Worm (Caenorhabditis elegans): ENCODE results near the gene flor-1.

flor-1 gene

DNA sequence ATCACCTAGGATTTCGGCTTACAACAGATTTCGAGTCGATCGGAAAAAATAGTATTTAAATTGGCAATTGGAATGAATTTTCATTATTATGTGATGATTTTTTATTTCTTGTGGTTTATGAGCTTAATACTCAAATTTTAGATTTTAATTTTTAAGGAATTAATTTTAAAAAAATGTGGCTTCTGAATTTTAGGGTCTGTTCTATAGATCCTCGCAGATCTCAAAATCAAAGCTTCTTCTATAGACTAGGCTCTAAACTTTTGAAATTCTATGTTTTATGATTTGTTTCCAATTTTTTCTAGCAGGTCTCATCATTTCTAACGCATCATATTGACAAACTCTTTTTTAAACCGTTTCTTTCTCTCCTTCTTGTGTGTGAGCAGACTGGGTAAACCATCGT lies 26.8 kb downstream of the flor-1 start, which contains the start of gene txt-12:
TSS of gene txt-12 (plus strand) at position 301 of the 400 bp plus-strand sequence.
- TF ChIP-seq skn-1 (tag; optimal IDR thresholded peaks at IDR 0.05) (no peak), pha-4 (tag; optimal IDR thresholded peaks at IDR 0.05) (peak; percentile 77)

DNA sequence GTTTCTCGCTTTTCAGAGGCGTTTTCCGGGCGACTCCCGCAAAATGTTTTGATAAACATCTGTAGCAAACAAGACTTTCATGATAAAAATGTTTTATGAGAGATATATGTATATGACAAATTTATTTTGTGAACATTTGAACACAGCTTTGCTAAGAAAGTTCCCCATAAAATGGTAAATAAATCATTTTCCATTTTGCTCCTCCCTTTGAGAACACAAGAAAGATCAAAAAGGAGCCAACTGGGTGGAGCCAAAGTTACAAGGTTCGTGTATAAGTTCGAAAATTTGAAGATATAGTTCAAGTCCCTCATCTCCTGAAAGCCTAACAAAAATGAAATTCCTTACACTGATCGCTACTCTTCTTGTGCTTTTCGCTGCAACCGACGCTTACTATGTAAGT lies 29.0 kb downstream of the flor-1 start, which contains the start of gene C01G10.17:
TSS of gene C01G10.17 (plus strand) at position 301 of the 400 bp plus-strand sequence.
- no peak for TF ChIP-seq nhr-76 (tag; optimal IDR thresholded peaks at IDR 0.05)
- no peak for TF ChIP-seq pqm-1 (tag; optimal IDR thresholded peaks at IDR 0.05)
- no peak for TF ChIP-seq ceh-82 (tag; optimal IDR thresholded peaks at IDR 0.05)
- no peak for TF ChIP-seq snpc-4 (tag; optimal IDR thresholded peaks at IDR 0.05)

DNA sequence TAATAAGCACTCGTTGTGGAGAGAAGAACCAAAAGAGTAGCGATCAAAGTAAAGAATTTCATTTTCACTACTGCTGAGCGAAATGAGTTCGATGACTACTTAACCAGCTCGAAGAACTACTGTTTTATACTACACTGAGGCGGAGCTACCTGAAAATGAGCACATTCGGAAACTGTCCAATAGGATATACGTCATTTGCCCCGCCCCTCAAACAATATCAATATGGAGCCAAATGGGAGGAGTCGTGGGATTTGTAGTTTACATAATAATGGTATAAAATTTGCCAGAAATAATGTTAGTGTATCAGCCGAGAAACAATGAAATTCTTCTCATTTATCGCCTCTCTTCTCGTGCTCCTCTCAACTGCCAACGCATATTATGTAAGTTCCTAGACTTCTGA lies 30.0 kb downstream of the flor-1 start, which contains the start of the genes C01G10.5 and C01G10.4:
TSS of gene C01G10.5 (minus strand) at position 101 of the 400 bp plus-strand sequence.
TSS of gene C01G10.4 (plus strand) at position 303 of the 400 bp plus-strand sequence.
- TF ChIP-seq aly-2 (tag; optimal IDR thresholded peaks at IDR 0.05) (no peak), nhr-43 (tag; optimal IDR thresholded peaks at IDR 0.05; ENCODE audit: poor library complexity, severe bottlenecking) (no peak), R02D3.7 (tag; optimal IDR thresholded peaks at IDR 0.05) (no peak), elt-1 (tag; optimal IDR thresholded peaks at IDR 0.05) (no peak), lsy-12 (tag; optimal IDR thresholded peaks at IDR 0.05) (no peak), nfya-1 (tag; optimal IDR thresholded peaks at IDR 0.05; ENCODE audit: insufficient read depth) (no peak), nhr-76 (tag; optimal IDR thresholded peaks at IDR 0.05) (no peak), egl-27 (tag; optimal IDR thresholded peaks at IDR 0.05) (no peak), snpc-4 (tag; optimal IDR thresholded peaks at IDR 0.05) (no peak)

DNA sequence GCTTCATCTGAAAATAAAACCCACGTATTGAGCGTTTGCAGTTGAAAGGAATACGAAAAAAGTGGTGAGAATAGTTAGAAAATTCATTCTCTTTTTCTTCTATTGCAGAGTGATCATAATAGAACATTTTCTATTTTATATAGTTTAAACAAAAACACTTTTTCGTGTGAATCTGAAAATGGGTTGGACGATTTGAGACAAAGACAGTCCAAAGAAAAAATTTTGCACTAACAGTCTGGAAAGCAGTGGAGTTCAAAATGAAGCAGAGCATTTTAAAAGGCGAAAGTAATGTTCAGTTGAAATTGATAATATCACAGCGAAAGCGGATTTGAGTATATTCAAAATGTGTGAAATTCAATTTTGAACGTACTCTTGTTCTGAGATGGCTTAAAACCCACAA lies 30.8 kb downstream of the flor-1 start, which contains the start of gene C01G10.18:
TSS of gene C01G10.18 (minus strand) at position 101 of the 400 bp plus-strand sequence.
- TF ChIP-seq ztf-4 (tag; optimal IDR thresholded peaks at IDR 0.05) (no peak), mdl-1 (tag; optimal IDR thresholded peaks at IDR 0.05) (no peak), nhr-67 (tag; optimal IDR thresholded peaks at IDR 0.05) (no peak), unc-39 (tag; optimal IDR thresholded peaks at IDR 0.05) (no peak), nfya-1 (tag; optimal IDR thresholded peaks at IDR 0.05; ENCODE audit: insufficient read depth) (no peak), ztf-11 (tag; optimal IDR thresholded peaks at IDR 0.05) (no peak), aly-2 (tag; optimal IDR thresholded peaks at IDR 0.05) (no peak), elt-2 (tag; optimal IDR thresholded peaks at IDR 0.05) (no peak), skn-1 (tag; optimal IDR thresholded peaks at IDR 0.05) (no peak), tbx-2 (tag; optimal IDR thresholded peaks at IDR 0.05) (no peak), nhr-28 (tag; optimal IDR thresholded peaks at IDR 0.05) (no peak)

DNA sequence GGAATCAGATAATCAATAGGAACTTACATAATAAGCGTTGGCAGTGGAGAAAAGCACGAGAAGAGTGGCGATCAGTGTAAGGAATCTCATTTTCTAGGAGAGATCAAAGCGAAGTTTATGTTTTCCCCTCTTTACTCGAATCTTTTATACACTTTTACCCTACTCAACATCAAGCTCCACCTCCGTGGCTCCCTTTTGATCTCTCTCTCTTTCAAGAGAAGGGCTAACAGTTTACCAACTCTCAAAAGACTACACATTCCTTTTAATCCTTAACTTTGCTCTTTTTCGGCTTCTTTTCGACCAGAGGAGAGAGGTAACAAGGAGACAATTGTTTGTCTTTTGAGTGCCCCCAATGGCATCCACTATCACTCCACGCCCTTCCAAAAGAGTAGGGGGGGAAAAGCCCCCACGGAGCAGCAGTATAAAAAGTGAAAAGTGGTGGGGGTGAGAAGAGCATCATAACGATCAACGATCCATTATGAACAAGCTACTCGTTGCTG lies 32.2 kb downstream of the flor-1 start, which contains the start of the genes C01G10.15 and C01G10.6:
TSS of gene C01G10.15 (minus strand) at position 101 of the 500 bp plus-strand sequence.
TSS of gene C01G10.6 (plus strand) at position 450 of the 500 bp plus-strand sequence.
- TF ChIP-seq pha-4 (tag; optimal IDR thresholded peaks at IDR 0.05) (peak; percentile 27), lin-39 (tag; optimal IDR thresholded peaks at IDR 0.05) (no peak)

DNA sequence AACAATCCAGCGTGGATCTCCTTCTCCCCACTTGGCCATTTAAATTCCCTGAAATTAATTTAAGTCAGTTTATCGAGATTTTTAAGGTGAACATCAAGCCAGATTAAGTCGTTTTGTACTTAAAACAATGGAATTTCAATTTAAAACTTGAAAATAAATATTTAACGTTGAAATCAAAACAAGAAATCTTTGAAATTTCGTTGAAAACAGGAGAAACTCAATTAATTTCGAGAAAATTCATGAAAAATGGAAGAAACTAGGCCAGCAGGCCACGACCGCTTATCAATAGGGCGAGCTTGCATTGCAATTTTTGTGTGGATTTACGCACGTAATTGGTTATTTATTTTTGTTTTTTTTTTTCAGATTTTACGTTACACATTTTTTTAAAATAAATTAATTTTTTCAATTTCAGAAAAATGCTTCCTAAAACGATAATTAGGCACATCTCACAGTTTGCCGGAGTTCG lies 34.0 kb downstream of the flor-1 start, which contains the start of the genes ahsa-1 and C01G10.7:
TSS of gene ahsa-1 (minus strand) at position 51 of the 466 bp plus-strand sequence.
TSS of gene C01G10.7 (plus strand) at position 413 of the 466 bp plus-strand sequence.
- no peak for TF ChIP-seq elt-3 (tag; optimal IDR thresholded peaks at IDR 0.05)
- no peak for TF ChIP-seq nhr-67 (tag; optimal IDR thresholded peaks at IDR 0.05)
- no peak for TF ChIP-seq nhr-23 (tag; optimal IDR thresholded peaks at IDR 0.05)
- TF ChIP-seq eor-1 (tag; optimal IDR thresholded peaks at IDR 0.05) = peak in 1 of 2 experiments; percentile 45
- TF ChIP-seq nfya-1 (tag; optimal IDR thresholded peaks at IDR 0.05; ENCODE audit: insufficient read depth) = peak; percentile 89
- no peak for TF ChIP-seq unc-62 (GFP tag; optimal IDR thresholded peaks at IDR 0.05)
- no peak for TF ChIP-seq elt-1 (tag; optimal IDR thresholded peaks at IDR 0.05)
- TF ChIP-seq pha-4 (tag; optimal IDR thresholded peaks at IDR 0.05) = peak; percentile 95
- TF ChIP-seq egl-27 (tag; optimal IDR thresholded peaks at IDR 0.05) = peak; percentile 13
- peak; percentile 15 for TF ChIP-seq skn-1 (tag; optimal IDR thresholded peaks at IDR 0.05)
- no peak for TF ChIP-seq fkh-2 (tag; optimal IDR thresholded peaks at IDR 0.05)
- no peak for TF ChIP-seq nhr-12 (tag; optimal IDR thresholded peaks at IDR 0.05)
- peak; percentile 77 for TF ChIP-seq ceh-28 (tag; optimal IDR thresholded peaks at IDR 0.05)
- TF ChIP-seq daf-12 (tag; optimal IDR thresholded peaks at IDR 0.05) = no peak
- TF ChIP-seq ceh-82 (tag; optimal IDR thresholded peaks at IDR 0.05) = peak; percentile 68
- TF ChIP-seq nhr-28 (tag; optimal IDR thresholded peaks at IDR 0.05) = no peak
- peak; percentile 86 for TF ChIP-seq nhr-25 (tag; optimal IDR thresholded peaks at IDR 0.05)
- TF ChIP-seq mdl-1 (tag; optimal IDR thresholded peaks at IDR 0.05) = no peak
- TF ChIP-seq fkh-10 (GFP tag; optimal IDR thresholded peaks at IDR 0.05) = peak; percentile 92
- no peak for TF ChIP-seq ztf-11 (tag; optimal IDR thresholded peaks at IDR 0.05)
- TF ChIP-seq nhr-76 (tag; optimal IDR thresholded peaks at IDR 0.05) = peak; percentile 0
- peak; percentile 87 for TF ChIP-seq egl-5 (tag; optimal IDR thresholded peaks at IDR 0.05)
- TF ChIP-seq hmg-11 (tag; optimal IDR thresholded peaks at IDR 0.05) = peak; percentile 83
- TF ChIP-seq ceh-9 (tag; optimal IDR thresholded peaks at IDR 0.05) = no peak
- TF ChIP-seq lsy-12 (tag; optimal IDR thresholded peaks at IDR 0.05) = peak; percentile 85
- peak; percentile 98 for TF ChIP-seq R02D3.7 (tag; optimal IDR thresholded peaks at IDR 0.05)
- TF ChIP-seq sea-2 (GFP tag; optimal IDR thresholded peaks at IDR 0.05) = no peak
- TF ChIP-seq pqm-1 (tag; optimal IDR thresholded peaks at IDR 0.05) = peak; percentile 82
- TF ChIP-seq jun-1 (tag; optimal IDR thresholded peaks at IDR 0.05) = peak; percentile 58
- peak; percentile 11 for TF ChIP-seq nhr-11 (tag; optimal IDR thresholded peaks at IDR 0.05)
- no peak for TF ChIP-seq fos-1 (tag; optimal IDR thresholded peaks at IDR 0.05)

Data from whole organism, L3 larva.